Fruit fly (Drosophila melanogaster) whole organism: ENCODE measurements around the gene CG8312.

Experiments used
- CG8478 ChIP-seq: fragments of >200 bp; optimal IDR thresholded peaks from 2 replicates; lab custom pipeline; 2018; ENCODE audit warnings: inconsistent platforms
- EcR ChIP-seq, 2 experiments: fragments of >200 bp; optimal IDR thresholded peaks; 2 replicates each; lab custom pipeline; 2017; ENCODE audit warnings: missing biosample characterization in 2 of 2, missing genetic modification characterization in 2 of 2, missing genetic modification reagents in 2 of 2
- psq ChIP-seq: fragments of >200 bp; optimal IDR thresholded peaks from 2 replicates; lab custom pipeline; 2017
- usp ChIP-seq: fragments of >200 bp; optimal IDR thresholded peaks from 2 replicates; lab custom pipeline; 2017; ENCODE audit warnings: missing biosample characterization, missing genetic modification characterization, mixed read lengths

dm6 chr3R:9581973-9582372 lies 9.1 kb upstream of the CG8312 start:
- TF ChIP-seq usp (GFP tag; lab: Kevin White, UChicago) (no peak), EcR (GFP tag; optimal IDR thresholded peaks at IDR 0.05; lab: Kevin White, UChicago) (no peak), CG8478 (lab: Kevin White, UChicago) (no peak), psq (lab: Kevin White, UChicago) (no peak)
